Fruit fly (Drosophila melanogaster): Measurements from ENCODE around the gene Acp98AB.

The Acp98AB gene

DNA sequence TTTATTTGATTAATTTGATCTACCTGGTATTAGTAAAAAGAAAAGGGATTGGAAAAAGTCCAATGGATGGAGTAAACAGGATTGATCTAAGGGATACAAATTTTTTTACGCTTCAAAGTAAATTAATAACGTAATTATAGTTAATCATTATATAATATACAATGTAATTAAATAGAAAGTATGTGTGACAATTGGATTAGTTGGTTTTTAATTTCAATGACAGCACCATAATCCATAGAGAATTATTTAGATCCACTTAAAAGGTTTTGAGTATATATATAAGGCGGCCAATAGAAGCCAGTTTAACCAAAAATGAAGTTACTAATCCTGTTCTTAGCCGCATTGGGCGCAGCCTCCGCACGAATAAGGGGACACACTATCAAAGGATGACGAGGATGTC lies at the start of gene Acp98AB:
Acp98AB (plus strand) TSS at position 301 of the 400 bp plus-strand sequence.
- TF ChIP-seq CG17801 (GFP tag; optimal IDR thresholded peaks at IDR 0.05; ENCODE audit: partially characterized antibody) = no peak

DNA sequence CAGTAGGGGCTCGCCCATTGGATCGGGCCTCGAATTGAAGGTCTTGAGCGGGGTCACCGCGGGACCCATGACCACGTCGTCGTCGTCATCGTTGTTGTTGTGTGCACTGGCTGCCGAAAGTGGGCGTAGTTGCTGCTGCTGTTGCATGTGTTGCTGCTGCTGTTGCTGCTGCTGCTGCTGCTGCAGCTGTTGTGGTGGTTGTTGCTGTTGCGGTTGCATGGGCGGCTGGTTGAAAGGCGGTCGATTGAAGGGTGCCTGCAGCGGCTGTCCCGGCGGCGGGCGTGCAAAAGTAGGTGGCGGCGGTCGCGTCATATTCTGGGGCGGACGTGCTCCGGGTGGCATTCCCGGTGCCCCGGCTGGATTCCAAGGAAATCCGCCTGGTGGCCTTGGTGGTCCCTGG lies 46.9 kb upstream of the Acp98AB start:
- no peak for TF ChIP-seq CG17801 (GFP tag; optimal IDR thresholded peaks at IDR 0.05; ENCODE audit: partially characterized antibody)

DNA sequence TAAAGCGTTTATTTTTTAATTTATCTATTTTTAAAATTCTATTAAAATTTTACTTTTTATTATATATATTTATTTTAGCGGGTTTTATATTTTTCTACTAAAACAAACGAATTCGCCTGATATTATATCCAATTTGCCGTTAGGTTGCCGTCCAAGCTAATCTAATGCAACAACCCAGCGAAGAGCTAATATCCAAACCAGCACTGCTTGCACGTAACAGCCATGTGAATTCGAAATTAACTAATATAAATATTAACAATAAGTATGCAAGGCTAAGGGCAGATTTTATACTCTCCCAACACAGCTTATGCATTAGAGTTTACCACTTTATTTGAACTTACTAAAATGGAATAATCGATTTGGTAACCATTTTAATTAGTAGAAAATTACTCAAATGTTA lies 43.0 kb upstream of the Acp98AB start:
- no peak for TF ChIP-seq CG17801 (GFP tag; optimal IDR thresholded peaks at IDR 0.05; ENCODE audit: partially characterized antibody)

DNA sequence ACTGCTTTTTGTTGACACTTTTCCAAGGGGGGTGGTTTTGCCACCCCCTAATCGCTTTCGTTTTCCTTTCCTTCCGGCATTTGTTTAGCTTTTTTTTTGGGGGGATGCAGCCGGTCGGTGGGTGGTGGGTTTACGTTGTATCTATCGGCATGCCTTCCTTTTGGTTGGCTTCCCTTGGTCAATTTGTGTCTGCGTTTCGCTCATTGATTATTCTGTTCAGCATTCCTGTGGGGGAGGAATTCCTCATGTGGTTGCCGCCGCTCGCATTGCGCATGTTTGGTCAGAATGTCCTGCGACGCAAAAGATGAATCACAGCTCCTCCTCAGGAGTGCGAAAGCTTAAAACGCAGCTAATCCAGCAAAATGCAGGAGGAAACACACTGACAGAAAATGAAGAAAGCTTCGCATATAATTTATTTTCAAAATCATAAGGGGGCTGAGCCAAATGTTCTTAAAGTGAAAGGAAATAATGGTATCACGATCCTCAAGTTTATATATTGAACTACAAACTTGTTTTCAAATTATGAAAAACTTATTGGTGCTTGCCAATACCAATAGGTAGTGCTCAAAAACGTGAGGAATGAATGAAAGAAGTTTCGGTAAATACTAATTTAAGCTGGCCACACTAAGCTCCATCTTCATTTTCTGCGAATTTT lies 42.4 kb upstream of the Acp98AB start, which contains the start of gene RpS10a:
RpS10a (plus strand) TSS at position 605 of the 655 bp plus-strand sequence.
- no peak for TF ChIP-seq CG17801 (GFP tag; optimal IDR thresholded peaks at IDR 0.05; ENCODE audit: partially characterized antibody)

DNA sequence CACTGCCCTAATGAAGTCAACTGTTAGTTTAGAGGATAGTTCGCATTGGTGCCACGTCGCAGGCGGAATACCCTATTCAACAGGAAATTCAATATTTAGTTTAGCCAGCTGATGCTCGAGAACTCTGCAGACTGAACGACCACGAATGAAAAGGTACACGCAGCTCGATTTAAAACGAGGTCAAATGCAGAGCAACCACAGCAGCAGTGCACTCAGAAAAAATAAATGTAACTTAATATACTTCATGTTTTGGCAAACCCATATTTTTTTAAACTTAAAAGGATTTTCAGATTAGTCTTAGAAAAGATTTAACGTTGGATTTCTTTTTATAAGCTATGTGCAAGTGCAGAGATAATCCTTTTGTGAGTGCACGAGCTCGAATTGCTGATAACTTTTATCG lies 39.6 kb upstream of the Acp98AB start:
- no peak for TF ChIP-seq CG17801 (GFP tag; optimal IDR thresholded peaks at IDR 0.05; ENCODE audit: partially characterized antibody)

DNA sequence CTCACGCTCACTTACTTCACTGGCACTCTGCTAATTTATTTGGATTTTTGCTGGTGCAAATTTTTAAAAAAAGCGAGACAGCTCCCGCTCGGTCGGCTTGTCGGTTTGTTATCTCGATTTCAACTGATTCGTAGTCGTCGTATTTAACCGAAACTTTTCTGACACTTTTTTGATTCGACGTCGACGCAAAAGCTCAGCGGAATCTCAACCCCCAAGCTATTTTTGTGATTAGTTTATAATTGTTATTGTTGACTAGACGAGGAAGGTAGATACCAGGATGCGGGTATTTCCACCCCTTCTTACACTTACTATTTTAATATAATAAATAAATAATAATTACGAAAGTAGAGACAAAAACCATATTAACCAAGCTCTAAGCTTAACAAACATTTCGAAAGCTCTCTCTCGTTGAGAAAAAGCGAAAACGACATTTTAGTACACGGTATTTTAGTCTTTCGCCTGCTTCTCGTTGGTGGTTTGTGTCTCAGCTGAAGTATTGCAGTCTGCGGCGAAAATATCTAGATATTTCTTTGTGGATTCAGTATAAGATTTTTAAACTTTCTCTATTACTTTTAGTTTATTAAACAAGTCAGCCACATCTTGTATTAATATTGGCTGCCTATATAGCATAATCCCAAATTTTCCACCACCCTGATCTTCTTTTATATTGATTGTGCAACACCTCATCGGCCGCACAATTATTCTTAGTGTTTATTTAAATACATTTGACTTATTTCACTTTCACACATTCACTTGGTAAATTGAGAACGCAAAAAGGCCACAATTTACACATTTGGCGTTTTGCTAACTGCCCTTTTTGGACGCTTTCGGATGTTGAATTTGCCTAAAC lies 37.8 kb upstream of the Acp98AB start, which contains the start of gene tau:
tau (minus strand) TSS at position 311 of the 850 bp plus-strand sequence.
- no peak for TF ChIP-seq CG17801 (GFP tag; optimal IDR thresholded peaks at IDR 0.05; ENCODE audit: partially characterized antibody)

DNA sequence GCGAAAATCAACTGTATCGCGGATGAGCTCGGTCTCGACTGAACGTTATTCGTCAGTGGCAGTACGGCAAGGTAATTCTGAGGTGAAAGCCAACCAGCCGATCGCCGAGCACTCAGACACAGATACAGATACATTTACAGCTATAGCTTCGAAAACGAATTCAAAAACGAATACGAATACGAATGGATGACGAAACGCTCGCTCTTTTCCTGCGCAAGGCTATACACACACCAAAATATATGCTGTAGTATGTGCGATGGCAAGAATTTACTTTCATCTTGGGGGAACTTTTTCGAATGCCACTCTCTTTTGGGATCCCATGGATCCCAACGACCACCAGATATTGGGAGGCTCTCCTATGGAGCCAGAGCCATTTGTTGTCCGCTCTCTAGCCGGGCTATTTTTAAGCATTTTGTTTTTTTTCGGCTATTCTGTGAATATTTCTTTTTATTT lies 34.5 kb upstream of the Acp98AB start, which contains the start of gene Mlc1:
Mlc1 (minus strand) TSS at position 51 of the 453 bp plus-strand sequence.
- TF ChIP-seq CG17801 (GFP tag; optimal IDR thresholded peaks at IDR 0.05; ENCODE audit: partially characterized antibody) = no peak

DNA sequence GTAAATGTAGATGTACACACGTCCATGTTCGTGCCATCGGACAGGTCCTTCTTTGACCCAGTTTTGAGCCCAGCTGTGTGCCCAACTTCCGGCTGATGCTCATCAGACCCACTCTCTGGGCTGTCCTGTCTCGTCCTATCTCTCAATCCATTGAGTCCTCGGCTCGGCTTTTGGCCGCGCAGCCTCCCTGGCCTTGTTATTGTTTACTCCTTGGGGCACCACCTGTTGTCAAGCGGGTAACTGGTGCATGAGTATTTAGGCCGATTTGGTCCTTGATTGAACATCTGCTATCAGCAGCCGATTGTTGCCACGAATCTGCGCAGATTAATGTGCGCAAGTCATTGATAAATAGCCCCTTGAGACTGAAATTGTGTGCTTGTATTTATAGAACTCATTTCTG lies 33.3 kb upstream of the Acp98AB start:
- TF ChIP-seq CG17801 (GFP tag; optimal IDR thresholded peaks at IDR 0.05; ENCODE audit: partially characterized antibody) = no peak

DNA sequence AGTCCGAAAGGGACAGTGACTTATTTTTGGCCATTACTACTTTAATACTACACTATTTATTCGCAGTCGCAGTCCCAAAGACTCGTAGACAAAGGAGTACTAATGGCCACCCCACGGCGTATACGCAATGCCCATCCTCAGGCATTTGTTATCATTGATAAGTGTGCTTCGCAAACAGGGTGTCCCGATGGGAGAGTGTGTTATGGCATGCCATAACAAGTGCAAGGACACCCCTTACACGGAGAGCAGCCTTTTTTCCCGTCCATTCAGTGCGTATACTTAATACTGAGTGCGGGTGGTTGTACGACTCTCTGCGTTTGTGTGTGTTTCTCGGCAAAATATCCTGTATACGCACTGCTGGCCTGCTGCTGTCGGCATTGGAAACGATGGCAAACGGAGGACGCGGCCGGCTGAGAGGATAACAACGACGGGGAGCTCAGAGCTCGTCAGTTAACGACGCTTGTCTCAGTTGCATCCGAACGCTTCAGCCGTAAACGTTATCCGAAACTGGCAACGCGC lies 32.7 kb upstream of the Acp98AB start, which contains the start of gene unc80:
unc80 (plus strand) TSS at position 469 of the 519 bp plus-strand sequence.
- no peak for TF ChIP-seq CG17801 (GFP tag; optimal IDR thresholded peaks at IDR 0.05; ENCODE audit: partially characterized antibody)

DNA sequence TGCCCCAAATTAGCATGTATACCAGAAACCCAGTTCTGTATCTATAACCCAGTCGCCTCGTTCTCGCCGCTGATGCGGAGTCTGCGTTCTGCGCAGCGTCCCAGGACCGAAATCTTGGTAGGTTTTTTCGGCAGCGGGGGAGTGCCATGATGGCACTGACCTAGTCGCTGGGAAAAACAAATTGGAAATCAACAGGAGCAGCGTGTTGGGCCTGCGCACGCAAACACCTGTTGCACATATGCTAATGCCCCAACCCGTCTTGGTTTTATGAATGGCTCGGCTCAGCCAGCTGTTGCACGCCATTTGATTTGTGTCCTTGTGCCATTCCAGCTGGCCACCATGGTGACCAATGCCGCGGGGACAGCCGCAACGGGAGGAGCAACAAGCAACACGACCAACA lies 31.8 kb upstream of the Acp98AB start:
- no peak for TF ChIP-seq CG17801 (GFP tag; optimal IDR thresholded peaks at IDR 0.05; ENCODE audit: partially characterized antibody)

DNA sequence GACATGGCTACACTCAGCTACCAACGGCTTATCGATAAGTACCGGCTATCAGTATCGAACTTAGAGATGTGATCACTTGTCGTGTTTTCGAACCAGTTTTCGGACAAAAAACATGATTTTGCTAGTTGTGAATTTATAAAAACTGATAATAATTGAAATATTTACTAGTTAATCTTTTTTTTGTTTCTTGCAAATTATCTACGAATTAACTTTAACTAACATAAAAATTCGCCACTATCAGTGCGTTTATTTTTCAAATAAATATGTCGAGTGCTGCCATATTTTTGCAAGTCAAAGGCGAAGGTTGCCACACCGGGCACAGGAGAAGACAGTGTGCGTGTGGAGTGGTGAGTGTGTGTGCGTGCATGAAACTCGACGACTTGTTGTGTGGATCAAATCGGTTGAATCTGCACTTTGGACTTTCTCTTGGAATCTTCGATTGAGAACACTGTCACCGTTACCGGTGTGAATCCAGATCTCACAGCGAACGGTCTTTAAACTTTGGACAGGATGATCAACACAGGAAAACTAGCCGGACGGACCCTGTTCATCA lies 17.4 kb upstream of the Acp98AB start, which contains the start of gene Hsdl2:
Hsdl2 (plus strand) TSS at position 349 of the 553 bp plus-strand sequence.
- TF ChIP-seq CG17801 (GFP tag; optimal IDR thresholded peaks at IDR 0.05; ENCODE audit: partially characterized antibody) = peak; percentile 72

DNA sequence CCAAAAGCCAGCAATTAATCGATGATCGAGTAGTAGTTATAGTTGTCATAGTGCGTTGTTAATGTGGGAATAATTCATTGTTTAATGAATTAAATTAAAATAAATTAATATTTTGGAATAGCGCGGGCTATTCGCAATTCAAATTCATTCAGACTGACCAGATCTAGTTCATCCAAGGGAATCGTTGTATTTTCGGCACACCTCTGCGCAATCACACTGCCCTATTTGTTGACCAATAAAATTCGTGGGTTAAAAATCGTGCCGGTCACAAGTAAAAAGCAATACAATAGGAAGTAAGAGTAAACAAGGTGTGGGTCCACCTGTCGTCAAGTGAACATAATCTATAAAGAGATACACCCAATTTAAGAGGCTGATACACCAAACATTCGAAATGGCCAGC lies 15.7 kb upstream of the Acp98AB start, which contains the start of gene CG12883:
CG12883 (plus strand) TSS at position 273 of the 400 bp plus-strand sequence.
- TF ChIP-seq CG17801 (GFP tag; optimal IDR thresholded peaks at IDR 0.05; ENCODE audit: partially characterized antibody) = no peak

DNA sequence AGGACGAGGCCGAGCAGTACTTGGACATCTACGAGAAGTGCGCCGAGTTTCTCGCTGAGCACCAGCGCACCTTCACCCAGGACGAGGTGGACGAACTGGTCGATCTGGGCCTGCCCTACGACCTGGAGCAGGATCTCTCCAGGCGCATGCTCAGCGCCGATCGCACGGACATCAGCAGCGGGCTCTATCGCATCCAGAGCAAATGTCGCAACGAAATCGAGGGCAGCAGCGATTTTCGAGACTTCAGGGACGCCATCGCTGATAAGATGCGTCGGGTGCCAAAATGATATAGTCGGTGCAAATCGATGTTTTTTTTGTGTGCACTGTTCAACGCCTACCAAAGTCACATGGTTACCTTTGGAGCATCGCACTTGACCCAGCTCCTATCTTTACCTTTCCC lies 15.0 kb upstream of the Acp98AB start:
- TF ChIP-seq CG17801 (GFP tag; optimal IDR thresholded peaks at IDR 0.05; ENCODE audit: partially characterized antibody) = no peak

DNA sequence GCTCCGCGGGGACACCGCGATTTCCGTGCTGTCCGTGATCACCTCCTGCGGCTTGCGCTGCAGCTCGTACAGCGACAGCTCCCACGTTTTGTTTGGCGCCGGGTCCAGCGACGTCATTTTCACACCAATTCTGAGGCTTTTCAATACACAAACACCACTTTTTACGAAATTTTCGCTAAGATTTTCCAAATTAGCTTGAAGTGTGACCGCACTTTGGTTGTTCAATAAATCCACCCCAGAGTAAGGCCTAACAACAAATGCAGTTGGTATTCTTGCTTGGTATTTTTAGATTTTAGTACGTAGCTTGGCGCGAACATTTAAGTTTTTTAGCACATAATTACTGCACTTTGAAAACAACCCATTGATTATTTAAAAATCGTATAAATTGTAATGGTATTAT lies 12.9 kb upstream of the Acp98AB start, which contains the start of gene Sce:
Sce (minus strand) TSS at position 231 of the 400 bp plus-strand sequence.
- TF ChIP-seq CG17801 (GFP tag; optimal IDR thresholded peaks at IDR 0.05; ENCODE audit: partially characterized antibody) = no peak

DNA sequence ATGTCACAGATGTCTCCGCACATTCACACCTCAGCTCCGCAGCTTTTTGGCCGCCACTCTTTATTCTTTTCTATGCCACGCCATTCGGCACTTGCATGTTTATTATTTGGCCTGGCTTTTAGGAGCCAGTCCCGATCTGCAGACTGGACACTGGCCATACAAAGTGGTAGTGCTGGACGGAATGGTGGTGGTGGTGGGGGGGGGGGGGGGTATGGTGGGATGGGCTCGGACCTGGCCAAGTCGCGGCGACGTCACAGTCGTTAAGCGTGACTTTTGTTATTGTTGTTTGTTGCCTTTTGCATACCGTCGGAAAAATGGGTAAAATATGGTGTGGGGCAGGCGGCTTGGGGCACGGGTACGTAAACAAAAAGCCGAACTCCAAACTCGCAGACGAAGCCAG lies 9.6 kb upstream of the Acp98AB start:
- no peak for TF ChIP-seq CG17801 (GFP tag; optimal IDR thresholded peaks at IDR 0.05; ENCODE audit: partially characterized antibody)

All from ovary, adult (tissue).